Fruit fly (Drosophila melanogaster): Measurements from ENCODE around the gene CG44194.
A peak's percentile ranks its signal among the peaks of the same experiment; 100 is the strongest.

CG44194 gene

DNA sequence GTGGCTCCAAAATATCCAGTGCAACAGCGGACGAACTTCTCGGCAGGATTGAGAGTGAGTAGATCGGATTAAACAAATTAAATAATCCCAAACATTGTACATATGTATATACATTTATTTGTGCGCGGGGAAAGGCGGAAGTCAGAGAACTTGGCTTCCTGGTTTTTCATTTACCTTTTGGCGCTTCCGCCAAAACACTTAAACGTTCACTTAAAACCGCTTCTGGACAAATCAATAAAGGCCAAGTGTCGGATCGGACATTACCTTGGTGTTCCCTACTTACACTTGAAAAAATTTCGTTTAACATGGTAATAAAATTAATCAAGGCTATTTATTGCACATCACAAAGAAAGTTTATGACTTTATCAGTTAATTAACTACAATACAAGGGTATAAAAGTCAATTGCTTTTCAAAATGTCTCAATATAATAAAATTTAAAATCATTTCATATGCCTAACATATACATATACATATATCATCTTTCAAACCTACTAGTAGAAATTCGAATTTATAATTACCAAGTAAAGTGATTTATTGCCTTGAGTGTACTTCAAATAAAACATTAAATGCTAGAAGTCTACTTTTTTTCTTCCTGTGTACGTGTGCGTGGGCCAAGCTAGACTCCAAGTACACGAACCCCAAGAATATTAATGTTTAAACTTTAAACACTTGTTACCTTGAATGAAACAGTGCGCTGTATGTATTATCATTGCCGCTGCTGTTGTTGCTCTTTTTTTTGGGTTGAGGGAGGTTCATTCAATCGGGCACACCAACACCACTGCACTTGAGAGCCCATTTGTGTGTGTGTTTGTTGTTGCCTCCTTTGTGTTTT lies 16.0 kb downstream of the CG44194 start (continued):
- TF ChIP-seq Blimp-1 (GFP tag; optimal IDR thresholded peaks at IDR 0.05) (peak; percentile 8), CG9139 (GFP tag; optimal IDR thresholded peaks at IDR 0.05) (peak; percentile 21), Sox14 (GFP tag; optimal IDR thresholded peaks at IDR 0.05) (peak; percentile 22), CG11902 (GFP tag; optimal IDR thresholded peaks at IDR 0.05) (peak; percentile 71), CG31627 (GFP tag; optimal IDR thresholded peaks at IDR 0.05) (peak; percentile 73), CG8632 (GFP tag; optimal IDR thresholded peaks at IDR 0.05) (peak; percentile 79), Eip93F (GFP tag; optimal IDR thresholded peaks at IDR 0.05) (no peak), svp (GFP tag) (peak; percentile 89), CG11762 (GFP tag; optimal IDR thresholded peaks at IDR 0.05; ENCODE audit: insufficient read depth) (peak; percentile 76), Ets96B (tag; optimal IDR thresholded peaks at IDR 0.05) (peak; percentile 76), fd85E (GFP tag; optimal IDR thresholded peaks at IDR 0.05) (no peak), CG10631 (GFP tag; optimal IDR thresholded peaks at IDR 0.05) (peak; percentile 67), CG6808 (GFP tag; optimal IDR thresholded peaks at IDR 0.05) (peak; percentile 83), topi (GFP tag; optimal IDR thresholded peaks at IDR 0.05) (peak; percentile 73), CG11294 (GFP tag; IDR thresholded peaks at IDR 0.05) (0 out of 2 replicates have a peak, but pooled peaks have one; percentile 67), CG3919 (GFP tag; optimal IDR thresholded peaks at IDR 0.05) (peak; percentile 84), Lpt (GFP tag; optimal IDR thresholded peaks at IDR 0.05) (peak; percentile 40), vri (GFP tag; optimal IDR thresholded peaks at IDR 0.05) (no peak), Smox (GFP tag; optimal IDR thresholded peaks at IDR 0.05) (peak; percentile 74), CG8119 (GFP tag; IDR thresholded peaks at IDR 0.05) (peak; percentile 78), achi (GFP tag; optimal IDR thresholded peaks at IDR 0.05) (peak; percentile 68), pdm3 (GFP tag; optimal IDR thresholded peaks at IDR 0.05) (peak; percentile 67), CG6163 (GFP tag; IDR thresholded peaks at IDR 0.05) (peak; percentile 62)

DNA sequence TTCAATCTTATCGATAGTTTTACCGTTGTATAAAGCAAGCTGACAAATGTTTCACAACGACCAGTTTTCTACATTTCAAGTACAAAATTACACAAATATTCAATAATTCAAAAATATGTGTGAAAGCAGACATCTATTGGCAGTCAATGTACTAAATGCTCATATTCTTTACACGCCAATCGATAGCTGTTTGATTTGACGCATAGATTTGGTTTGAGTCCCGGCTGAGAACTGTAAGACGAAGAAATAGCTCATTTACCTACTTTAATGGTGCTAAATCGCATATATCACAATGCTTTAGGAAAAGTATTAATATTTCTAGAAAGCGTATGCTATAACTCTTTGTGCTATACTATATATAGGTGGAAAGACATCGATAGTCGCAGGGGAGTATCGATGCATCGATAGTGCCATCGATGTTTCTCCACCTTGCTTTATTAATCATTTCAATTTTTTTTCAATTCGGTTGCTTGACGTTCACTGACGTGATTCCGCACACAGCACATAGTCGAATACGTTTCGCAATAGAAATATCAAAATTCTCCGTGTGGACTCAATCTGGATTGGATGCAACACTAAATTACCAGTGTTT lies 16.8 kb downstream of the CG44194 start, which contains the start of gene Paip2:
Paip2 (plus strand) TSS at position 165 of the 592 bp plus-strand sequence.
- TF ChIP-seq svp (GFP tag) (peak; percentile 49), CG11762 (GFP tag; optimal IDR thresholded peaks at IDR 0.05; ENCODE audit: insufficient read depth) (no peak), Hr38 (GFP tag; optimal IDR thresholded peaks at IDR 0.05) (no peak), Sox14 (GFP tag; optimal IDR thresholded peaks at IDR 0.05) (peak; percentile 43), Hr39 (GFP tag; optimal IDR thresholded peaks at IDR 0.05) (no peak), CG6276 (GFP tag; optimal IDR thresholded peaks at IDR 0.05) (no peak), ss (GFP tag; optimal IDR thresholded peaks at IDR 0.05) (no peak), topi (GFP tag; optimal IDR thresholded peaks at IDR 0.05) (peak; percentile 28), achi (GFP tag; optimal IDR thresholded peaks at IDR 0.05) (peak; percentile 2), CG11902 (GFP tag; optimal IDR thresholded peaks at IDR 0.05) (no peak), CG31627 (GFP tag; optimal IDR thresholded peaks at IDR 0.05) (no peak), dsx (GFP tag; optimal IDR thresholded peaks at IDR 0.05; ENCODE audit: poor library complexity, severe bottlenecking) (peak; percentile 19), acj6 (GFP tag; optimal IDR thresholded peaks at IDR 0.05) (no peak), OdsH (GFP tag; optimal IDR thresholded peaks at IDR 0.05) (no peak), CG10669 (GFP tag; optimal IDR thresholded peaks at IDR 0.05) (no peak), spab (GFP tag; optimal IDR thresholded peaks at IDR 0.05) (no peak)

DNA sequence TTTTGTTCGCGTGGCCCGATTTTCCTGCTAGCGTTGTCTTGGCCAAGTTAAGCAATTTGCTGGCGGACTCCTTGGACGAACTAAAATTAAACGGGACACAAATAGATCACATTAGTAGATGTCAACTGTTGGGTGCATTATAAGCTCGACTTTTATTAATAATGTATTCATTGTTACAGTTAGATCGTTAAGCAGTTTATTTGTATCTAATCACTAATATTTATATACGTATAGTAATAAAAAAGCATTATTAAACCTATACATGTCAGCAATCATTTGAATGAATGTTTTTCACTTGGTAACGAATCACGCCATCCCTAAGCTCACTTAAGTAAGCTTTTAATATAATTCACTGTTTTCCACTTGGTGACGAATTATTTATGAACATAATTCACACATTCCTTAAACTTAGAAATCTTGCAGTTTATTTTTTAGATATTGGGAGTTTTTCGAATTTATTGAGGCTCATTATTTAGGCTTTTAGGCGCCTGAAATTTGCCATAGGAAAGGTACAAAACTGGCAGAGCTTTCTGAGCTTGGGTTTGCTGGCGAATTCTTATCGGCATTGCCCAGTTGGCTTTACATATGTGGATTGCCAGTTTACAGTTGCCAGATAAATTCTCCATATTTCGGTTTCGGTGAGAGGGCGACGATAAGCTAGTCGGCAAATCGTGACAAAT lies 20.0 kb downstream of the CG44194 start, which contains the start of the genes CG7381 and CG7091:
CG7381 (minus strand) TSS at position 101 of the 680 bp plus-strand sequence.
CG7091 (plus strand) TSS at position 630 of the 680 bp plus-strand sequence.
- TF ChIP-seq Eip78C (GFP tag): peak; percentile 22
- TF ChIP-seq CG11902 (GFP tag; optimal IDR thresholded peaks at IDR 0.05): no peak

Data from whole organism, prepupa.